Worm (Caenorhabditis elegans) whole organism, L1 larva: Measurements from ENCODE around the gene M03C11.3.

Experiments
- C04F5.9 ChIP-seq: sonication (generic microtip); optimal IDR thresholded peaks from 2 replicates; lab custom pipeline; 2016; ENCODE audit warnings: missing genetic modification characterization, missing compliant biosample characterization
- C16A3.4 ChIP-seq: fragments of 150-350 bp; optimal IDR thresholded peaks from 2 replicates; lab custom pipeline; 2014; ENCODE audit warnings: missing biosample characterization, missing genetic modification characterization
- C34B4.2 ChIP-seq: sonication (generic microtip); optimal IDR thresholded peaks from 2 replicates; lab custom pipeline; 2017; ENCODE audit warnings: mild to moderate bottlenecking, missing genetic modification characterization, missing compliant biosample characterization
- F16B12.6 ChIP-seq: fragments of 150-350 bp; optimal IDR thresholded peaks from 2 replicates; lab custom pipeline; 2014; ENCODE audit warnings: missing biosample characterization, missing genetic modification characterization
- alr-1 ChIP-seq: fragments of 200-800 bp; sonication (Bioruptor generic); optimal IDR thresholded peaks from 2 replicates; lab custom pipeline; 2018; ENCODE audit warnings: borderline replicate concordance, mild to moderate bottlenecking, missing genetic modification characterization, missing compliant biosample characterization
- blmp-1 ChIP-seq: fragments of 150-350 bp; optimal IDR thresholded peaks from 2 replicates; lab custom pipeline; 2014; ENCODE audit warnings: missing biosample characterization, missing genetic modification characterization
- ceh-88 ChIP-seq: fragments of 200-800 bp; sonication (Bioruptor generic); IDR thresholded peaks from 2 replicates; pipeline ENCODE4 v1.3.6; 2022; ENCODE audit warnings: missing genetic modification characterization, missing compliant biosample characterization
- dsc-1 ChIP-seq: sonication (generic microtip); optimal IDR thresholded peaks from 2 replicates; lab custom pipeline; 2016; ENCODE audit warnings: mild to moderate bottlenecking, missing genetic modification characterization, missing compliant biosample characterization
- efl-1 ChIP-seq, 4 experiments: fragments of 150-350 bp; optimal IDR thresholded peaks in 3 of 4; peaks in 1 of 4; 1 replicate in 1 of 4; 2 replicates in 3 of 4; lab custom pipeline; 2014; ENCODE audit warnings: missing biosample characterization in 2 of 4, missing genetic modification characterization in 2 of 4, missing genetic modification reagents in 2 of 4
- efl-3 ChIP-seq: fragments of 200-800 bp; sonication (Bioruptor generic); optimal IDR thresholded peaks from 2 replicates; lab custom pipeline; 2018; ENCODE audit warnings: mild to moderate bottlenecking, missing genetic modification characterization, missing compliant biosample characterization
- egl-13 ChIP-seq: sonication (generic microtip); optimal IDR thresholded peaks from 2 replicates; lab custom pipeline; 2016; ENCODE audit warnings: missing genotype, missing genetic modification reagents, missing genetic modification characterization, missing compliant biosample characterization
- elt-3 ChIP-seq, 6 experiments: fragments of 150-350 bp in 1 of 6; sonication (generic microtip); optimal IDR thresholded peaks; 2 replicates each; lab custom pipeline; 2017 to 2018; ENCODE audit warnings: missing biosample characterization in 6 of 6, missing genetic modification characterization in 6 of 6, inconsistent platforms in 1 of 6
- fkh-10 ChIP-seq: sonication (generic microtip); optimal IDR thresholded peaks from 2 replicates; lab custom pipeline; 2017; ENCODE audit warnings: missing biosample characterization, missing genetic modification reagents, missing genetic modification characterization
- fkh-4 ChIP-seq: sonication (generic microtip); optimal IDR thresholded peaks from 2 replicates; lab custom pipeline; 2016; ENCODE audit warnings: missing compliant biosample characterization, missing genetic modification characterization, borderline replicate concordance
- fos-1 ChIP-seq: fragments of 150-350 bp; optimal IDR thresholded peaks from 2 replicates; lab custom pipeline; 2014; ENCODE audit warnings: missing biosample characterization, missing genetic modification characterization
- hlh-17 ChIP-seq: fragments of 200-800 bp; sonication (Bioruptor generic); optimal IDR thresholded peaks from 2 replicates; lab custom pipeline; 2018; ENCODE audit warnings: missing genetic modification characterization, mild to moderate bottlenecking, missing compliant biosample characterization, moderate library complexity, borderline replicate concordance
- hlh-4 ChIP-seq: sonication (generic microtip); optimal IDR thresholded peaks from 2 replicates; lab custom pipeline; 2016; ENCODE audit warnings: mild to moderate bottlenecking, missing genetic modification characterization, missing compliant biosample characterization
- irx-1 ChIP-seq: sonication (generic microtip); optimal IDR thresholded peaks from 2 replicates; lab custom pipeline; 2016; ENCODE audit warnings: missing genetic modification characterization, missing compliant biosample characterization
- jun-1 ChIP-seq: fragments of 150-350 bp; optimal IDR thresholded peaks from 2 replicates; lab custom pipeline; 2014; ENCODE audit warnings: missing biosample characterization, missing genetic modification reagents, missing genetic modification characterization
- lir-3 ChIP-seq: sonication (generic microtip); optimal IDR thresholded peaks from 2 replicates; lab custom pipeline; 2016; ENCODE audit warnings: mild to moderate bottlenecking, missing genetic modification characterization, moderate library complexity, missing compliant biosample characterization; ENCODE audit not compliant: poor library complexity
- lsy-2 ChIP-seq, 2 experiments: fragments of 150-350 bp; optimal IDR thresholded peaks; 2 replicates each; lab custom pipeline; 2014; ENCODE audit warnings: missing biosample characterization in 2 of 2, missing genetic modification characterization in 2 of 2
- mef-2 ChIP-seq: fragments of 150-350 bp; optimal IDR thresholded peaks from 2 replicates; lab custom pipeline; 2014; ENCODE audit warnings: missing biosample characterization, missing genetic modification characterization
- mep-1 ChIP-seq: fragments of 150-350 bp; optimal IDR thresholded peaks from 2 replicates; lab custom pipeline; 2014; ENCODE audit warnings: missing biosample characterization, missing genetic modification characterization
- nhr-12 ChIP-seq: sonication (generic microtip); optimal IDR thresholded peaks from 2 replicates; lab custom pipeline; 2017; ENCODE audit warnings: missing biosample characterization, missing genetic modification characterization
- nhr-20 ChIP-seq: sonication (generic microtip); optimal IDR thresholded peaks from 2 replicates; lab custom pipeline; 2016; ENCODE audit warnings: mild to moderate bottlenecking, missing genetic modification characterization, missing compliant biosample characterization
- nhr-47 ChIP-seq: sonication (generic microtip); optimal IDR thresholded peaks from 2 replicates; lab custom pipeline; 2016; ENCODE audit warnings: mild to moderate bottlenecking, missing genetic modification characterization, moderate library complexity, missing compliant biosample characterization
- nhr-84 ChIP-seq: sonication (generic microtip); optimal IDR thresholded peaks from 2 replicates; lab custom pipeline; 2017; ENCODE audit warnings: missing biosample characterization, missing genetic modification characterization
- nhr-90 ChIP-seq: sonication (generic microtip); optimal IDR thresholded peaks from 2 replicates; lab custom pipeline; 2016; ENCODE audit warnings: mild to moderate bottlenecking, missing genetic modification characterization, missing compliant biosample characterization; ENCODE audit not compliant: poor library complexity
- pax-3 ChIP-seq: fragments of 200-800 bp; sonication (Bioruptor generic); optimal IDR thresholded peaks from 2 replicates; lab custom pipeline; 2018; ENCODE audit warnings: mild to moderate bottlenecking, missing genetic modification characterization, moderate library complexity, missing compliant biosample characterization
- pqm-1 ChIP-seq: sonication (generic microtip); optimal IDR thresholded peaks from 3 replicates; lab custom pipeline; 2017; ENCODE audit warnings: missing biosample characterization, missing genetic modification characterization
- rnt-1 ChIP-seq: sonication (generic microtip); optimal IDR thresholded peaks from 2 replicates; lab custom pipeline; 2016; ENCODE audit warnings: mild to moderate bottlenecking, missing genetic modification characterization, moderate library complexity, missing compliant biosample characterization
- snpc-4 ChIP-seq: fragments of 150-350 bp; optimal IDR thresholded peaks from 2 replicates; lab custom pipeline; 2014; ENCODE audit warnings: missing biosample characterization, missing genetic modification characterization
- snu-23 ChIP-seq: sonication (generic microtip); optimal IDR thresholded peaks from 2 replicates; lab custom pipeline; 2016; ENCODE audit warnings: missing genetic modification characterization, missing compliant biosample characterization
- sup-37 ChIP-seq: fragments of 200-800 bp; sonication (Bioruptor generic); optimal IDR thresholded peaks from 2 replicates; lab custom pipeline; 2018; ENCODE audit warnings: mild to moderate bottlenecking, missing genetic modification characterization, missing compliant biosample characterization
- tbx-2 ChIP-seq: sonication (generic microtip); optimal IDR thresholded peaks from 2 replicates; lab custom pipeline; 2016; ENCODE audit warnings: missing genetic modification characterization, missing compliant biosample characterization
- unc-130 ChIP-seq: fragments of 150-350 bp; optimal IDR thresholded peaks from 2 replicates; lab custom pipeline; 2017; ENCODE audit warnings: missing biosample characterization, missing genetic modification characterization, inconsistent platforms
- unc-30 ChIP-seq: sonication (generic microtip); optimal IDR thresholded peaks from 2 replicates; lab custom pipeline; 2017; ENCODE audit warnings: missing biosample characterization, missing genetic modification characterization
- unc-98 ChIP-seq: fragments of 200-800 bp; sonication (Bioruptor generic); IDR thresholded peaks from 2 replicates; pipeline ENCODE4 v1.3.6; 2022; ENCODE audit warnings: missing genetic modification characterization, missing compliant biosample characterization
- zag-1 ChIP-seq: fragments of 150-350 bp; optimal IDR thresholded peaks from 2 replicates; lab custom pipeline; 2014; ENCODE audit warnings: missing biosample characterization, missing genetic modification characterization
- zip-4 ChIP-seq: fragments of 200-800 bp; sonication (Bioruptor generic); optimal IDR thresholded peaks from 2 replicates; lab custom pipeline; 2018; ENCODE audit warnings: mild to moderate bottlenecking, missing genetic modification characterization, moderate library complexity, missing compliant biosample characterization
- ztf-4 ChIP-seq: fragments of 150-350 bp; optimal IDR thresholded peaks from 2 replicates; lab custom pipeline; 2014; ENCODE audit warnings: missing biosample characterization, missing genetic modification characterization

The M03C11.3 gene

DNA sequence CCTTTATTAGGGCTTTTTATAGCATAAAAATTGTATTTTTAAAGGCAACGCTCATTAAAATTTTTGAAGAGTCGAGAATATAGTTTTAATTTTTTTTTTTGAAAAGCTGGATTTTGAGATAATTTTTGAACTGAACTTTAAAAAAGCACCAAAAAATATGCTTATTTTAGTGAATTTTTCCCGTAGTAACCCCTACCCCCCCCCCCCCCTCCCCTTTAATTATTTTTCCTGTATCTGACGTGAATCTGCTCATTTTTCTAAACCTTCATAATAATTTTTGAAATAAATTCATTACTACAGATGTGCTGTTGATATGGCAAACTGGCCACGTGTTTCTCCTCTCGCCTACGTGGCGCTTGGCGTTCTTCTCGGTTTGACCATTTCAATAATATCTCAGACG lies 23.4 kb upstream of the M03C11.3 start, which contains the start of gene C38H2.2:
Gene C38H2.2 (plus strand): TSS at position 301 of the 400 bp plus-strand sequence.
- TF ChIP-seq pax-3 (tag; lab: Kevin White, UChicago) (no peak), snpc-4 (tag; lab: Kevin White, UChicago) (no peak), F16B12.6 (tag; lab: Kevin White, UChicago) (no peak), lsy-2 (tag; optimal IDR thresholded peaks at IDR 0.05; lab: Kevin White, UChicago) (no peak), rnt-1 (no peak), unc-130 (tag; lab: Kevin White, UChicago) (no peak), C04F5.9 (tag; lab: Kevin White, UChicago) (no peak), efl-1 (optimal IDR thresholded peaks at IDR 0.05; lab: Kevin White, UChicago) (no peak), efl-1 (GFP tag; optimal IDR thresholded peaks at IDR 0.05 in 1 of 2; lab: Kevin White, UChicago) (no peak), efl-3 (GFP tag; lab: Kevin White, UChicago) (no peak), hlh-17 (GFP tag; lab: Kevin White, UChicago) (no peak), fkh-4 (tag; lab: Kevin White, UChicago) (no peak), pqm-1 (tag; lab: Kevin White, UChicago) (no peak), lir-3 (tag; lab: Kevin White, UChicago) (no peak)

DNA sequence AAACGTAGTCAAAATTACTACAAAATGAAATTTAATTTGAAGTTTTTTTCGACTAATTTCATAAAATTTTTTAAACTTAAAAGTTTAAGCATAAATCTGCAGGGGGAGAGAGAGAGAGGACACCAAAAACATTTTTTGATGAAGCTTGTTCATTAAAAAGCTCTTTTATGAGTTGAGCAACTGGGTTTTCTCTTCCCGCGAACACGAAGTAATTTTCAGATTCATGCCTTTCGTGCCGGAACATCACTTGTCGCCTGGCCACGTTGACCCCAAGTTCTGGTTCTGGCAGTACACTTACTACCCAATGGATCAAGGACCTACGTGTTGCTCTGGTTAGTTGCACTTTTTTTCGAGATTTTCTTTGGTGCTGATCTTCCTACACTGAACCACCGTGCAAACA lies 21.1 kb upstream of the M03C11.3 start:
- no peak for TF ChIP-seq dsc-1 (tag; lab: Kevin White, UChicago)
- TF ChIP-seq efl-1 (optimal IDR thresholded peaks at IDR 0.05; lab: Kevin White, UChicago) = no peak
- peak in 1 of 2 experiments; percentile 15 for TF ChIP-seq efl-1 (GFP tag; optimal IDR thresholded peaks at IDR 0.05 in 1 of 2; lab: Kevin White, UChicago)

ce11 chrIII:10386476-10386875 lies 18.4 kb upstream of the M03C11.3 start, which contains the start of gene C38H2.3:
Gene C38H2.3 (minus strand): TSS chrIII:10386576.
- TF ChIP-seq egl-13 (tag; lab: Kevin White, UChicago) (no peak), snu-23 (GFP tag; lab: Kevin White, UChicago) (no peak), nhr-84 (tag; lab: Kevin White, UChicago) (no peak), nhr-90 (tag; lab: Kevin White, UChicago) (no peak), zag-1 (tag; lab: Kevin White, UChicago) (no peak), hlh-4 (tag; lab: Kevin White, UChicago) (no peak), unc-30 (tag; lab: Kevin White, UChicago) (no peak), snpc-4 (tag; lab: Kevin White, UChicago) (no peak), nhr-12 (tag; lab: Kevin White, UChicago) (no peak), ceh-88 (GFP tag; lab: Robert Waterston, UW) (no peak), fkh-10 (no peak), irx-1 (tag; lab: Kevin White, UChicago) (no peak), fkh-4 (tag; lab: Kevin White, UChicago) (no peak), C04F5.9 (tag; lab: Kevin White, UChicago) (no peak), sup-37 (GFP tag; lab: Kevin White, UChicago) (no peak), alr-1 (no peak), efl-1 (optimal IDR thresholded peaks at IDR 0.05; lab: Kevin White, UChicago) (no peak), efl-1 (GFP tag; optimal IDR thresholded peaks at IDR 0.05 in 1 of 2; lab: Kevin White, UChicago) (no peak), mef-2 (tag; lab: Kevin White, UChicago) (no peak), nhr-20 (tag; lab: Kevin White, UChicago) (no peak), fos-1 (tag; lab: Kevin White, UChicago) (no peak)

DNA sequence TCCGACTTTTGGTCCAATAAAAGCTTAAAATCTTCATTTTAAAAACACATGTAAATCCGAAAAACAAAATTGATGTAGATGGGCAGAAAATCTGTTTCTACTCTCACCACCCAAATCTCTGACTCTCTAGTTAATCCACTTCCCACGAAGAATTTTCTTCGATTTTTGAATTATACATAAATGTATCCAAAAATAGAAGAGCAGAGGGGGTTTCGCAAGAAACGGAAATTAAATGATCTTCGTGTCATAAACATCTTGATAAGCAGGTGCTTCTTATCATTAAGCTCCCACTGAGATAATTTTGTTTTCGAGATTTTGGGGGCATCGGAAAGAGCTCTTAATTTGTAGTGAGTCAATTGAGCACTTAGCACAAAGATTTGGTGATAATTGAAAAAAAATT lies 15.3 kb upstream of the M03C11.3 start:
- TF ChIP-seq snpc-4 (tag; lab: Kevin White, UChicago) (no peak), dsc-1 (tag; lab: Kevin White, UChicago) (peak; percentile 87), nhr-47 (tag; lab: Kevin White, UChicago) (peak; percentile 37), alr-1 (no peak), egl-13 (tag; lab: Kevin White, UChicago) (peak; percentile 72), snu-23 (GFP tag; lab: Kevin White, UChicago) (no peak)

DNA sequence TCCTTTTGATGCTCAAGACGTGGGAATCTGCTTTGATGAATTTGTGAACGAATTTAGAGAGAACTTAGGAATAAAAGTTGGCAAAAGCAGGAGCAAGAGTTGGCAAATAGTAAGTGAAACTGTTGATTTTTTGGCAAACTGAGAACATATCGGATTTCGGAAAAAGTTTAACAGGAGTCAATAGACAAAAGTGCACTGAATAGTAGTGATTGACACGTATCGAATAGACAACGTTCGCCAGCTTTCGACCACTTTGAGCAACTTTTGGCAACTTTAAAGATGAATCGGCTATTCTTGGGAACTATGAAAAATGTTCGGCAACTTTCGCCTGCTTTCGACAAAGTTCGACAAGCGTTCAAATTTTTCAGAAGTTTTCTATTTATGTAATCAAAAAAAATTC lies 13.2 kb upstream of the M03C11.3 start, which contains the start of gene M03C11.9:
Gene M03C11.9 (minus strand): TSS at position 101 of the 400 bp plus-strand sequence.
- no peak for TF ChIP-seq sup-37 (GFP tag; lab: Kevin White, UChicago)
- no peak for TF ChIP-seq ztf-4
- no peak for TF ChIP-seq blmp-1 (tag; lab: Kevin White, UChicago)
- no peak for TF ChIP-seq C16A3.4
- TF ChIP-seq C34B4.2 (tag; lab: Kevin White, UChicago) = no peak
- TF ChIP-seq unc-98 (GFP tag; lab: Robert Waterston, UW) = no peak
- no peak for TF ChIP-seq zip-4 (GFP tag; lab: Kevin White, UChicago)
- no peak for TF ChIP-seq mef-2 (tag; lab: Kevin White, UChicago)
- no peak for TF ChIP-seq tbx-2 (tag; lab: Kevin White, UChicago)
- TF ChIP-seq elt-3 (tag; optimal IDR thresholded peaks at IDR 0.05; lab: Kevin White, UChicago) = no peak
- no peak for TF ChIP-seq mep-1 (tag; lab: Kevin White, UChicago)
- no peak for TF ChIP-seq jun-1
- no peak for TF ChIP-seq ceh-88 (GFP tag; lab: Robert Waterston, UW)
- TF ChIP-seq zag-1 (tag; lab: Kevin White, UChicago) = no peak
- no peak for TF ChIP-seq unc-30 (tag; lab: Kevin White, UChicago)
